Worm (Caenorhabditis elegans) whole organism, early embryonic: ENCODE data around the gene F01D5.1.

Source experiments
- F13C5.2 ChIP-seq: sonication (generic microtip); optimal IDR thresholded peaks from 2 replicates; lab custom pipeline; 2017; ENCODE audit warnings: mild to moderate bottlenecking, missing genetic modification characterization, inconsistent platforms, missing compliant biosample characterization
- ama-1 ChIP-seq: fragments of 150-350 bp; optimal IDR thresholded peaks from 2 replicates; lab custom pipeline; 2014
- ceh-13 ChIP-seq: fragments of 200-800 bp; sonication (Bioruptor generic); optimal IDR thresholded peaks from 2 replicates; lab custom pipeline; 2018; ENCODE audit warnings: mild to moderate bottlenecking, missing genetic modification characterization, missing compliant biosample characterization
- flt-1 ChIP-seq: fragments of 200-800 bp; sonication (Bioruptor generic); IDR thresholded peaks from 2 replicates; pipeline ENCODE4 v1.3.6; 2022; ENCODE audit warnings: missing genetic modification characterization, missing compliant biosample characterization
- scrt-1 ChIP-seq: fragments of 200-800 bp; sonication (Bioruptor generic); IDR thresholded peaks from 2 replicates; pipeline ENCODE4 v1.3.6; 2022; ENCODE audit warnings: missing genetic modification characterization, missing compliant biosample characterization
- tbx-37 ChIP-seq: fragments of 200-800 bp; sonication (Bioruptor generic); conservative IDR thresholded peaks from 2 replicates; pipeline ENCODE4 v1.3.6; 2022; ENCODE audit warnings: missing genetic modification reagents, missing genetic modification characterization, missing compliant biosample characterization

DNA sequence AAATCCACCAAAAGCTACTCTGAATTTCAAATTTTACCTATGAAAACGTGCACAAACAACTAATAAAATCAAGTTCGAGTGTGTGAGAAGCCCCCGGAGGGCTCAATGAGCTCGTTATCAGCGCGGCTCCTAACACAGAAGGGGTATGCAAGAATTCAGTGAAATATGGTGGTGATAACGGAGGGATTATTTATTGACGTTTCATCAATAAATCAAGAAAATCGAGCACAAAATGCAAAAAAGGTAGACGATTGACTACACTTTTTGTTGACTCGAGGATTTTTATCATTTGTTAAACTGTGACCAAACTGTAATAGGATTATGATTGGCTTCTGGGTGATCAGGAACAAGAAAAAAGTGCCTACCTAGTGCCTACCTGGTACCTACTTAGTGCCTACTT, 39.9 kb downstream of the F01D5.1 start, which contains the start of gene zip-3:
- TF ChIP-seq F13C5.2 (tag; lab: Kevin White, UChicago) (no peak), scrt-1 (GFP tag; lab: Robert Waterston, UW) (no peak), ama-1 (lab: Kevin White, UChicago) (no peak), flt-1 (GFP tag; lab: Robert Waterston, UW) (no peak), ceh-13 (GFP tag; lab: Kevin White, UChicago) (no peak), tbx-37 (no peak)
